Worm (Caenorhabditis elegans): Measurements from ENCODE around the gene F01G4.6.

DNA sequence TGAATTAATAATTGTTTCAGACTA, 23.5 kb downstream of the F01G4.6 start, which contains the start of gene swsn-4:
- TF ChIP-seq unc-62 (GFP tag; optimal IDR thresholded peaks at IDR 0.05) (no peak), nhr-28 (tag; optimal IDR thresholded peaks at IDR 0.05) (no peak), lin-13 (tag; optimal IDR thresholded peaks at IDR 0.05) (no peak), unc-39 (tag; optimal IDR thresholded peaks at IDR 0.05) (no peak), bed-3 (GFP tag; optimal IDR thresholded peaks at IDR 0.05) (no peak), elt-3 (tag; optimal IDR thresholded peaks at IDR 0.05) (no peak), snpc-4 (tag; optimal IDR thresholded peaks at IDR 0.05) (no peak), tbx-8 (GFP tag; optimal IDR thresholded peaks at IDR 0.05) (no peak), nhr-237 (tag; optimal IDR thresholded peaks at IDR 0.05) (no peak), ceh-39 (tag; optimal IDR thresholded peaks at IDR 0.05) (no peak), ceh-43 (GFP tag; optimal IDR thresholded peaks at IDR 0.05) (no peak)

Data from whole organism, mixed stage, embryonic.